Worm (Caenorhabditis elegans) whole organism, late embryonic: Measurements from ENCODE around the gene nlp-76.

Experiments
- C08G9.2 ChIP-seq: sonication (generic microtip); optimal IDR thresholded peaks from 2 replicates; lab custom pipeline; 2016; ENCODE audit warnings: mild to moderate bottlenecking, missing genetic modification characterization, moderate library complexity, missing compliant biosample characterization
- C38D4.7 ChIP-seq: fragments of 200-800 bp; sonication (Bioruptor generic); optimal IDR thresholded peaks from 2 replicates; lab custom pipeline; 2018; ENCODE audit warnings: mild to moderate bottlenecking, missing genetic modification characterization, moderate library complexity, missing compliant biosample characterization
- K09A11.1 ChIP-seq: sonication (generic microtip); optimal IDR thresholded peaks from 2 replicates; lab custom pipeline; 2017; ENCODE audit warnings: antibody characterized with exemption, mild to moderate bottlenecking, missing genetic modification characterization, missing compliant biosample characterization; ENCODE audit not compliant: insufficient read depth
- ama-1 ChIP-seq: fragments of 150-350 bp; optimal IDR thresholded peaks from 2 replicates; lab custom pipeline; 2014
- ceh-14 ChIP-seq: sonication (generic microtip); optimal IDR thresholded peaks from 2 replicates; lab custom pipeline; 2016; ENCODE audit warnings: missing genotype, missing genetic modification characterization, missing compliant biosample characterization
- ceh-19 ChIP-seq: fragments of 200-800 bp; sonication (Bioruptor generic); optimal IDR thresholded peaks from 2 replicates; lab custom pipeline; 2018; ENCODE audit warnings: mild to moderate bottlenecking, missing genetic modification characterization, missing compliant biosample characterization
- ceh-22 ChIP-seq: sonication (generic microtip); optimal IDR thresholded peaks from 2 replicates; lab custom pipeline; 2017; ENCODE audit warnings: missing biosample characterization, missing genetic modification characterization
- ceh-24 ChIP-seq: sonication (generic microtip); optimal IDR thresholded peaks from 2 replicates; lab custom pipeline; 2016; ENCODE audit warnings: mild to moderate bottlenecking, missing genetic modification characterization, missing compliant biosample characterization
- ceh-34 ChIP-seq: sonication (generic microtip); optimal IDR thresholded peaks from 2 replicates; lab custom pipeline; 2016; ENCODE audit warnings: mild to moderate bottlenecking, missing genetic modification characterization, missing compliant biosample characterization
- ceh-48 ChIP-seq: sonication (generic microtip); optimal IDR thresholded peaks from 2 replicates; lab custom pipeline; 2016; ENCODE audit warnings: missing genetic modification characterization, inconsistent platforms, missing compliant biosample characterization
- che-1 ChIP-seq: sonication (generic microtip); optimal IDR thresholded peaks from 2 replicates; lab custom pipeline; 2016; ENCODE audit warnings: mild to moderate bottlenecking, missing genetic modification characterization, missing compliant biosample characterization
- dve-1 ChIP-seq: sonication (generic microtip); optimal IDR thresholded peaks from 2 replicates; lab custom pipeline; 2017; ENCODE audit warnings: antibody characterized with exemption, mild to moderate bottlenecking, missing genetic modification characterization, missing compliant biosample characterization
- elt-2 ChIP-seq: sonication (generic microtip); optimal IDR thresholded peaks from 2 replicates; lab custom pipeline; 2016; ENCODE audit warnings: missing genetic modification reagents, missing genetic modification characterization, missing compliant biosample characterization
- elt-4 ChIP-seq: sonication (generic microtip); optimal IDR thresholded peaks from 2 replicates; lab custom pipeline; 2016; ENCODE audit warnings: missing genetic modification characterization, missing compliant biosample characterization
- eyg-1 ChIP-seq: sonication (generic microtip); optimal IDR thresholded peaks from 2 replicates; lab custom pipeline; 2016; ENCODE audit warnings: missing genotype, missing genetic modification characterization, missing compliant biosample characterization
- fax-1 ChIP-seq: sonication (generic microtip); optimal IDR thresholded peaks from 2 replicates; lab custom pipeline; 2016; ENCODE audit warnings: missing genotype, missing genetic modification characterization, missing compliant biosample characterization
- fkh-10 ChIP-seq: fragments of 150-350 bp; optimal IDR thresholded peaks from 2 replicates; lab custom pipeline; 2014; ENCODE audit warnings: missing biosample characterization, missing genetic modification reagents, missing genetic modification characterization
- fkh-6 ChIP-seq: sonication (generic microtip); optimal IDR thresholded peaks from 2 replicates; lab custom pipeline; 2016; ENCODE audit warnings: missing genetic modification characterization, missing compliant biosample characterization
- hlh-8 ChIP-seq: sonication (generic microtip); optimal IDR thresholded peaks from 2 replicates; lab custom pipeline; 2016; ENCODE audit warnings: missing genotype, missing genetic modification characterization, missing compliant biosample characterization
- lin-11 ChIP-seq: fragments of 200-800 bp; sonication (Bioruptor generic); optimal IDR thresholded peaks from 2 replicates; lab custom pipeline; 2018; ENCODE audit warnings: mild to moderate bottlenecking, missing genetic modification characterization, missing compliant biosample characterization
- madf-2 ChIP-seq: sonication (generic microtip); optimal IDR thresholded peaks from 2 replicates; lab custom pipeline; 2017; ENCODE audit warnings: missing genetic modification characterization, missing compliant biosample characterization
- nfya-1 ChIP-seq: sonication (generic microtip); optimal IDR thresholded peaks from 2 replicates; lab custom pipeline; 2017; ENCODE audit warnings: missing genetic modification characterization, mild to moderate bottlenecking, missing compliant biosample characterization, antibody characterized with exemption, moderate library complexity
- nhr-11 ChIP-seq: fragments of 150-350 bp; optimal IDR thresholded peaks from 2 replicates; lab custom pipeline; 2014; ENCODE audit warnings: missing biosample characterization, missing genetic modification characterization
- pag-3 ChIP-seq: sonication (generic microtip); optimal IDR thresholded peaks from 2 replicates; lab custom pipeline; 2016; ENCODE audit warnings: missing compliant biosample characterization, missing genetic modification characterization, borderline replicate concordance
- pat-9 ChIP-seq: fragments of 200-800 bp; sonication (Bioruptor generic); optimal IDR thresholded peaks from 2 replicates; lab custom pipeline; 2018; ENCODE audit warnings: mild to moderate bottlenecking, missing genetic modification characterization, moderate library complexity, missing compliant biosample characterization
- pax-1 ChIP-seq: fragments of 150-350 bp; optimal IDR thresholded peaks from 2 replicates; lab custom pipeline; 2014; ENCODE audit warnings: missing biosample characterization, missing genetic modification characterization
- pha-4 ChIP-seq: fragments of 150-350 bp; optimal IDR thresholded peaks from 2 replicates; lab custom pipeline; 2018; ENCODE audit warnings: missing biosample characterization, missing genetic modification reagents, missing genetic modification characterization
- pros-1 ChIP-seq: fragments of 150-350 bp; optimal IDR thresholded peaks from 2 replicates; lab custom pipeline; 2014; ENCODE audit warnings: missing biosample characterization, missing genetic modification reagents, missing genetic modification characterization
- sdc-2 ChIP-seq: sonication (generic microtip); optimal IDR thresholded peaks from 2 replicates; lab custom pipeline; 2016; ENCODE audit warnings: missing genotype, missing genetic modification characterization, missing compliant biosample characterization
- sox-2 ChIP-seq: fragments of 200-800 bp; sonication (Bioruptor generic); IDR thresholded peaks from 2 replicates; pipeline ENCODE4 v1.3.6; 2022; ENCODE audit warnings: missing genetic modification reagents, missing genetic modification characterization, missing compliant biosample characterization
- sox-4 ChIP-seq: sonication (generic microtip); optimal IDR thresholded peaks from 2 replicates; lab custom pipeline; 2017; ENCODE audit warnings: mild to moderate bottlenecking, missing genetic modification characterization, inconsistent platforms, missing compliant biosample characterization
- tbx-2 ChIP-seq: sonication (generic microtip); optimal IDR thresholded peaks from 2 replicates; lab custom pipeline; 2016; ENCODE audit warnings: missing genetic modification characterization, missing compliant biosample characterization
- tbx-7 ChIP-seq: sonication (generic microtip); optimal IDR thresholded peaks from 2 replicates; lab custom pipeline; 2016; ENCODE audit warnings: missing genotype, missing genetic modification characterization, missing compliant biosample characterization
- ttx-3 ChIP-seq: sonication (generic microtip); optimal IDR thresholded peaks from 2 replicates; lab custom pipeline; 2016; ENCODE audit warnings: missing genetic modification reagents, missing genetic modification characterization, missing compliant biosample characterization
- unc-3 ChIP-seq, 2 experiments: fragments of 200-800 bp in 1 of 2; sonication (Bioruptor generic) in 1 of 2; sonication (generic microtip) in 1 of 2; conservative IDR thresholded peaks in 1 of 2; optimal IDR thresholded peaks in 1 of 2; 2 replicates each; pipeline versions ENCODE4 v1.3.6 to Lab custom; 2016 to 2022; ENCODE audit warnings: missing compliant biosample characterization in 2 of 2, missing genetic modification characterization in 2 of 2, missing genetic modification reagents in 1 of 2
- unc-42 ChIP-seq: sonication (generic microtip); optimal IDR thresholded peaks from 2 replicates; lab custom pipeline; 2016; ENCODE audit warnings: missing genotype, missing genetic modification characterization, missing compliant biosample characterization
- unc-55 ChIP-seq: sonication (generic microtip); optimal IDR thresholded peaks from 2 replicates; lab custom pipeline; 2017; ENCODE audit warnings: missing biosample characterization, missing genetic modification reagents, missing genetic modification characterization

nlp-76 gene

ce11 chrX:12640459-12640858 lies 23.2 kb downstream of the nlp-76 start, which contains the start of gene R09A8.5:
R09A8.5 (minus strand) TSS chrX:12640559.
- no peak for TF ChIP-seq pha-4 (tag; lab: Kevin White, UChicago)
- TF ChIP-seq sox-2 (GFP tag; lab: Robert Waterston, UW), result no peak
- TF ChIP-seq pax-1, result no peak
- no peak for TF ChIP-seq eyg-1 (tag; lab: Kevin White, UChicago)
- TF ChIP-seq che-1 (tag; lab: Kevin White, UChicago), result no peak
- TF ChIP-seq nhr-11 (tag; lab: Kevin White, UChicago), result no peak
- no peak for TF ChIP-seq unc-42 (tag; lab: Kevin White, UChicago)
- TF ChIP-seq ceh-22 (tag; lab: Kevin White, UChicago), result no peak
- TF ChIP-seq ceh-48 (tag; lab: Kevin White, UChicago), result no peak
- no peak for TF ChIP-seq tbx-7 (tag; lab: Kevin White, UChicago)
- TF ChIP-seq ttx-3 (tag; lab: Kevin White, UChicago), result no peak
- no peak for TF ChIP-seq unc-55 (GFP tag; lab: Kevin White, UChicago)
- TF ChIP-seq ceh-19 (GFP tag; lab: Kevin White, UChicago), result no peak
- TF ChIP-seq fkh-10 (GFP tag; lab: Kevin White, UChicago), result no peak
- TF ChIP-seq hlh-8 (tag; lab: Kevin White, UChicago), result no peak
- TF ChIP-seq fkh-6 (tag; lab: Kevin White, UChicago), result no peak
- no peak for TF ChIP-seq C38D4.7 (GFP tag; lab: Kevin White, UChicago)
- no peak for TF ChIP-seq elt-4 (tag; lab: Kevin White, UChicago)
- TF ChIP-seq ceh-24 (tag; lab: Kevin White, UChicago), result no peak
- no peak for TF ChIP-seq unc-3 (GFP tag; conservative IDR thresholded peaks at IDR 0.05; lab: Robert Waterston, UW)
- TF ChIP-seq unc-3 (tag; optimal IDR thresholded peaks at IDR 0.05; lab: Kevin White, UChicago), result no peak

DNA sequence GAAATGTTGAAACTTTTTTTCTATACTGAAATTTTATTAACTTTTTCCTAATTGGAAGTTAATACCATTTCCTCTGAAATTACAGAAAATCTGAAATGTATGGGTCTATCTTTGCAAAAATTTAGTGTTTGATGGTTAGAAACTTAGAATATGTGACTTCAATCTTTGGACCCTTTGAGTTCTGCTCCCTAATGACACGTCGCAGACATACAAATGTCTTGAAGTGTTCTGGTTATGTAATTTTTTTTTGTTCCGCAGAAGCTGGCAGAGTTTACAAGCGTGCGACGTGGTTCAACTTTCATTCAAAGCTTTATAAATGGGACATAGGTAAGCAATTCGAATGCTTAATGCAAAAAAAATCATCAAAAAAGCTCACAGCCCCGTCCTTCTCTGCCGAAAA lies 25.7 kb downstream of the nlp-76 start:
- TF ChIP-seq sox-4, result no peak
- no peak for TF ChIP-seq madf-2 (tag; lab: Kevin White, UChicago)
- no peak for TF ChIP-seq nhr-11 (tag; lab: Kevin White, UChicago)
- TF ChIP-seq ama-1 (lab: Kevin White, UChicago), result no peak
- TF ChIP-seq K09A11.1 (tag; lab: Kevin White, UChicago), result no peak
- no peak for TF ChIP-seq pax-1
- TF ChIP-seq che-1 (tag; lab: Kevin White, UChicago), result no peak
- TF ChIP-seq pat-9 (tag; lab: Kevin White, UChicago), result no peak
- TF ChIP-seq lin-11 (tag; lab: Kevin White, UChicago), result no peak

DNA sequence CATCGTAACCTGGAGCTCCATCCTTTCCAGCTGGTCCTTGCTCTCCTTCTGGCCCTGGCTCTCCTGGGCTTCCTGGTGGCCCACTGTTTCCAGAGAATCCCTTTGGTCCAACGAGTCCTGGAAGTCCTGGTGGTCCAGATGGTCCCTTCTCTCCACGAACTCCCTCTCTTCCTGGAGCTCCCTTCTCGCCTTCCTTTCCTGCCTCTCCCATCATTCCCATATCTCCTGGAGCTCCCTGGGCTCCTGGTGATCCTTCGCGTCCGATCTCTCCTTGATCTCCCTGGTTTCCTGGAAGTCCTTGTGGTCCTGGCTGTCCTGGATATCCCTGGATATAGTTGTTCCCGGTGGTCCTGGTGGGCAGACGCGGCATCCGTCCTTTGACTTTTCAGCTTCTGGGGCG lies 27.5 kb downstream of the nlp-76 start:
- TF ChIP-seq elt-2 (tag; lab: Kevin White, UChicago) (no peak), C08G9.2 (peak; percentile 18), ceh-14 (tag; lab: Kevin White, UChicago) (peak; percentile 9), elt-4 (tag; lab: Kevin White, UChicago) (peak; percentile 17), pros-1 (no peak)
- TF ChIP-seq, all 69 proteins: peak for 3

- TF ChIP-seq nhr-11 (tag; lab: Kevin White, UChicago), result no peak
- peak; percentile 14 for TF ChIP-seq nfya-1 (tag; lab: Kevin White, UChicago)
- TF ChIP-seq elt-2 (tag; lab: Kevin White, UChicago), result peak; percentile 5
- TF ChIP-seq ceh-34, result no peak
- no peak for TF ChIP-seq eyg-1 (tag; lab: Kevin White, UChicago)
- peak; percentile 22 for TF ChIP-seq sdc-2
- TF ChIP-seq fax-1, result no peak
- TF ChIP-seq unc-55 (GFP tag; lab: Kevin White, UChicago), result peak; percentile 4
- TF ChIP-seq dve-1 (tag; lab: Kevin White, UChicago), result peak; percentile 20
- TF ChIP-seq pag-3 (tag; lab: Kevin White, UChicago), result no peak
- peak; percentile 14 for TF ChIP-seq tbx-2 (tag; lab: Kevin White, UChicago)
Measured at ce11 chrX:12635010-12635409, 28.7 kb downstream of the nlp-76 start.
